Worm (Caenorhabditis elegans) whole organism, L4/young adult: ENCODE results near the gene K12D12.4.

Experiments
- W03F9.2 ChIP-seq: fragments of 150-350 bp; optimal IDR thresholded peaks from 2 replicates; lab custom pipeline; 2014; ENCODE audit warnings: missing biosample characterization, missing genetic modification characterization
- dao-5 ChIP-seq: sonication (generic microtip); optimal IDR thresholded peaks from 2 replicates; lab custom pipeline; 2016; ENCODE audit warnings: missing genotype, missing genetic modification characterization, moderate library complexity, missing compliant biosample characterization
- him-1 ChIP-seq: sonication (generic microtip); optimal IDR thresholded peaks from 2 replicates; lab custom pipeline; 2016; ENCODE audit warnings: missing genotype, missing genetic modification reagents, missing genetic modification characterization, missing compliant biosample characterization

DNA sequence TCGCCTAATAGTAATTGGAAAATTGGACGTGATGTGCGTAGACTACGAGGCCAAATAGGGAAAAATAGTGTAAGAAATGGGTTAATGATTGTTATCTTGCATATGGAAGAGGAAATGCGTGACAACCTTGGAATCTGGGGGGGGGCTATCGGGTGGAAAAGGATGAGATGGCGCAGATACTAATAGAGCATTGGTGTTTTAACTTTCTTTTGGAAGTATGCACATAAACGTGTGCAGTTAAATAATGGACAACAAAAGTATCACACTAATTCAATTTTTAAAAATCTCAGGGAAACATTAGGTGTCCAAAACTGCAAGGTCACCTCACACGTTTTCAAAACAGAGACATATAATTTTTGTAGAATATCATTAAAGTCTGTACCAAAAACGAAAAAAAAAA, 45.7 kb downstream of the K12D12.4 start, which contains the start of gene Y6D1A.2:
- no peak for TF ChIP-seq him-1
- no peak for TF ChIP-seq W03F9.2 (tag; lab: Kevin White, UChicago)
- no peak for TF ChIP-seq dao-5 (tag; lab: Kevin White, UChicago)
